Fruit fly (Drosophila melanogaster) whole organism, embryonic: ENCODE data around the gene CG10274.

Experiments
- Atf6 ChIP-seq: fragments of 200-800 bp; sonication (Bioruptor generic); IDR thresholded peaks from 2 replicates; pipeline ENCODE4 v1.3.6; 2022; ENCODE audit warnings: missing biosample characterization, missing genetic modification characterization
- Bgb ChIP-seq: fragments of 200-800 bp; sonication (Bioruptor generic); IDR thresholded peaks from 2 replicates; pipeline ENCODE4 v1.3.6; 2022; ENCODE audit warnings: missing biosample characterization, missing genetic modification characterization; ENCODE audit not compliant: partially characterized antibody
- CG10267 ChIP-seq: fragments of 200-800 bp; sonication (Bioruptor generic); optimal IDR thresholded peaks from 2 replicates; lab custom pipeline; 2018; ENCODE audit warnings: missing biosample characterization, mild to moderate bottlenecking, missing genetic modification characterization, moderate library complexity
- CG12155 ChIP-seq: fragments of 200-800 bp; sonication (Bioruptor generic); optimal IDR thresholded peaks from 3 replicates; lab custom pipeline; 2016; ENCODE audit warnings: missing biosample characterization, missing genetic modification characterization
- CG12391 ChIP-seq: fragments of 200-800 bp; sonication (Bioruptor generic); optimal IDR thresholded peaks from 3 replicates; lab custom pipeline; 2018; ENCODE audit warnings: missing biosample characterization, mild to moderate bottlenecking, missing genetic modification characterization, moderate library complexity
- CG13624 ChIP-seq: fragments of 200-800 bp; sonication (Bioruptor generic); optimal IDR thresholded peaks from 2 replicates; lab custom pipeline; 2016; ENCODE audit warnings: missing biosample characterization, missing genetic modification characterization
- CG16813 ChIP-seq: fragments of 200-800 bp; sonication (Bioruptor generic); IDR thresholded peaks from 3 replicates; pipeline ENCODE4 v1.3.6; 2022; ENCODE audit warnings: missing biosample characterization, missing genetic modification characterization; ENCODE audit not compliant: partially characterized antibody
- CG17829 ChIP-seq: fragments of 200-800 bp; optimal IDR thresholded peaks from 2 replicates; lab custom pipeline; 2019; ENCODE audit warnings: missing biosample characterization, mild to moderate bottlenecking, missing genetic modification characterization, moderate library complexity
- CG1792 ChIP-seq: fragments of 200-800 bp; sonication (Bioruptor generic); optimal IDR thresholded peaks from 2 replicates; lab custom pipeline; 2016; ENCODE audit warnings: missing biosample characterization, missing genetic modification characterization
- CG2202 ChIP-seq: fragments of 200-800 bp; sonication (Bioruptor generic); optimal IDR thresholded peaks from 2 replicates; lab custom pipeline; 2018; ENCODE audit warnings: missing biosample characterization, mild to moderate bottlenecking, missing genetic modification characterization
- CG3838 ChIP-seq: fragments of 200-800 bp; sonication (Bioruptor generic); optimal IDR thresholded peaks from 3 replicates; lab custom pipeline; 2016; ENCODE audit warnings: missing biosample characterization, missing genetic modification characterization
- CG6654 ChIP-seq: fragments of 200-800 bp; sonication (Bioruptor generic); optimal IDR thresholded peaks from 2 replicates; lab custom pipeline; 2017; ENCODE audit warnings: missing biosample characterization, mild to moderate bottlenecking, missing genetic modification characterization
- CG6765 ChIP-seq: fragments of 200-800 bp; sonication (Bioruptor generic); optimal IDR thresholded peaks from 3 replicates; lab custom pipeline; 2017; ENCODE audit warnings: missing biosample characterization, mild to moderate bottlenecking, missing genetic modification characterization
- CG6791 ChIP-seq: fragments of 200-800 bp; sonication (Bioruptor generic); IDR thresholded peaks from 3 replicates; pipeline ENCODE4 v1.3.6; 2022; ENCODE audit warnings: missing biosample characterization, missing genetic modification characterization; ENCODE audit not compliant: partially characterized antibody
- CG7271 ChIP-seq: fragments of 200-800 bp; sonication (Bioruptor generic); optimal IDR thresholded peaks from 2 replicates; lab custom pipeline; 2018; ENCODE audit warnings: missing biosample characterization, mild to moderate bottlenecking, missing genetic modification characterization, moderate library complexity
- CG7357 ChIP-seq: fragments of 200-800 bp; sonication (Bioruptor generic); IDR thresholded peaks from 3 replicates; pipeline ENCODE4 v1.3.6; 2022; ENCODE audit warnings: missing biosample characterization, missing genetic modification characterization
- CG7963 ChIP-seq: fragments of 200-800 bp; sonication (Bioruptor generic); IDR thresholded peaks from 3 replicates; pipeline ENCODE4 v1.3.6; 2022; ENCODE audit warnings: missing biosample characterization, missing genetic modification characterization; ENCODE audit not compliant: partially characterized antibody
- CG9437 ChIP-seq: fragments of 200-800 bp; sonication (Bioruptor generic); optimal IDR thresholded peaks from 2 replicates; lab custom pipeline; 2018; ENCODE audit warnings: missing biosample characterization, mild to moderate bottlenecking, missing genetic modification characterization
- Chrac-16 ChIP-seq: fragments of 200-800 bp; sonication (Bioruptor generic); optimal IDR thresholded peaks from 3 replicates; lab custom pipeline; 2016; ENCODE audit warnings: missing biosample characterization, missing genetic modification characterization
- Dek ChIP-seq: fragments of 200-800 bp; sonication (Bioruptor generic); optimal IDR thresholded peaks from 3 replicates; lab custom pipeline; 2019; ENCODE audit warnings: missing biosample characterization, mild to moderate bottlenecking, missing genetic modification characterization, moderate library complexity
- Dip3 ChIP-seq: fragments of 200-800 bp; sonication (Bioruptor generic); optimal IDR thresholded peaks from 3 replicates; lab custom pipeline; 2016; ENCODE audit warnings: missing biosample characterization, missing genetic modification characterization
- Dll ChIP-seq: fragments of 200-800 bp; sonication (Bioruptor generic); IDR thresholded peaks from 4 replicates; pipeline ENCODE4 v1.3.6; 2022; ENCODE audit warnings: missing biosample characterization, missing genetic modification characterization; ENCODE audit not compliant: partially characterized antibody
- Dp ChIP-seq: fragments of 200-800 bp; sonication (Bioruptor generic); optimal IDR thresholded peaks from 2 replicates; lab custom pipeline; 2018; ENCODE audit warnings: missing biosample characterization, mild to moderate bottlenecking, missing genetic modification characterization, moderate library complexity
- HmgD ChIP-seq: fragments of 200-800 bp; sonication (Bioruptor generic); optimal IDR thresholded peaks from 3 replicates; lab custom pipeline; 2016; ENCODE audit warnings: missing biosample characterization, missing genetic modification characterization
- HmgZ ChIP-seq: fragments of 200-800 bp; sonication (Bioruptor generic); optimal IDR thresholded peaks from 2 replicates; lab custom pipeline; 2018; ENCODE audit warnings: missing biosample characterization, mild to moderate bottlenecking, missing genetic modification characterization
- Hr3 ChIP-seq: fragments of 200-800 bp; sonication (Bioruptor generic); optimal IDR thresholded peaks from 3 replicates; lab custom pipeline; 2016; ENCODE audit warnings: missing biosample characterization, missing genetic modification characterization
- Hsf ChIP-seq: fragments of 200-800 bp; sonication (Bioruptor generic); optimal IDR thresholded peaks from 3 replicates; lab custom pipeline; 2016; ENCODE audit warnings: missing biosample characterization, missing genetic modification characterization
- Neu2 ChIP-seq: fragments of 200-800 bp; sonication (Bioruptor generic); optimal IDR thresholded peaks from 3 replicates; lab custom pipeline; 2016; ENCODE audit warnings: missing biosample characterization, missing genetic modification characterization, borderline replicate concordance
- Optix ChIP-seq: fragments of 200-800 bp; sonication (Bioruptor generic); IDR thresholded peaks from 3 replicates; pipeline ENCODE4 v1.3.6; 2022; ENCODE audit warnings: missing biosample characterization, missing genetic modification characterization
- Side ChIP-seq: fragments of 200-800 bp; sonication (Bioruptor generic); optimal IDR thresholded peaks from 2 replicates; lab custom pipeline; 2016; ENCODE audit warnings: missing biosample characterization, missing genetic modification characterization
- Xbp1 ChIP-seq: fragments of 200-800 bp; sonication (Bioruptor generic); optimal IDR thresholded peaks from 3 replicates; lab custom pipeline; 2016; ENCODE audit warnings: missing biosample characterization, mild to moderate bottlenecking, missing genetic modification characterization
- YL-1 ChIP-seq: fragments of 200-800 bp; sonication (Bioruptor generic); optimal IDR thresholded peaks from 3 replicates; lab custom pipeline; 2017; ENCODE audit warnings: missing biosample characterization, mild to moderate bottlenecking, missing genetic modification characterization
- bbx ChIP-seq: fragments of 200-800 bp; sonication (Bioruptor generic); IDR thresholded peaks from 2 replicates; pipeline ENCODE4 v1.3.6; 2022; ENCODE audit warnings: missing biosample characterization, missing genetic modification characterization; ENCODE audit not compliant: partially characterized antibody
- cato ChIP-seq: fragments of 200-800 bp; sonication (Bioruptor generic); optimal IDR thresholded peaks from 2 replicates; lab custom pipeline; 2016; ENCODE audit warnings: missing biosample characterization, missing genetic modification characterization, borderline replicate concordance
- caup ChIP-seq: fragments of 200-800 bp; sonication (Bioruptor generic); optimal IDR thresholded peaks from 3 replicates; lab custom pipeline; 2017; ENCODE audit warnings: missing biosample characterization, mild to moderate bottlenecking, missing genetic modification characterization, moderate library complexity; ENCODE audit not compliant: severe bottlenecking
- fd3F ChIP-seq: fragments of 200-800 bp; sonication (Bioruptor generic); optimal IDR thresholded peaks from 2 replicates; lab custom pipeline; 2018; ENCODE audit warnings: missing biosample characterization, mild to moderate bottlenecking, missing genetic modification characterization, moderate library complexity
- her ChIP-seq: fragments of 200-800 bp; sonication (Bioruptor generic); optimal IDR thresholded peaks from 2 replicates; lab custom pipeline; 2016; ENCODE audit warnings: missing biosample characterization, missing genetic modification characterization
- knrl ChIP-seq: fragments of 200-800 bp; sonication (Bioruptor generic); IDR thresholded peaks from 3 replicates; pipeline ENCODE4 v1.3.6; 2022; ENCODE audit warnings: missing biosample characterization, missing genetic modification characterization; ENCODE audit not compliant: partially characterized antibody
- lab ChIP-seq: fragments of 200-800 bp; sonication (Bioruptor generic); optimal IDR thresholded peaks from 3 replicates; lab custom pipeline; 2017; ENCODE audit warnings: missing biosample characterization, missing genetic modification characterization, mild to moderate bottlenecking, moderate library complexity, missing genetic modification reagents
- mld ChIP-seq: fragments of 200-800 bp; sonication (Bioruptor generic); IDR thresholded peaks from 3 replicates; pipeline ENCODE4 v1.3.6; 2022; ENCODE audit warnings: missing biosample characterization, missing genetic modification characterization; ENCODE audit not compliant: partially characterized antibody
- pnt ChIP-seq: fragments of 200-800 bp; sonication (Bioruptor generic); optimal IDR thresholded peaks from 3 replicates; lab custom pipeline; 2016; ENCODE audit warnings: missing biosample characterization, missing genetic modification characterization
- pzg ChIP-seq: fragments of 200-800 bp; sonication (Bioruptor generic); optimal IDR thresholded peaks from 3 replicates; lab custom pipeline; 2018; ENCODE audit warnings: missing biosample characterization, mild to moderate bottlenecking, missing genetic modification characterization, moderate library complexity
- row ChIP-seq: fragments of 200-800 bp; sonication (Bioruptor generic); IDR thresholded peaks from 3 replicates; pipeline ENCODE4 v1.3.6; 2022; ENCODE audit warnings: missing biosample characterization, missing genetic modification characterization
- schlank ChIP-seq: fragments of 200-800 bp; sonication (Bioruptor generic); optimal IDR thresholded peaks from 2 replicates; lab custom pipeline; 2018; ENCODE audit warnings: missing biosample characterization, mild to moderate bottlenecking, missing genetic modification characterization
- tna ChIP-seq: fragments of 200-800 bp; sonication (Bioruptor generic); IDR thresholded peaks from 2 replicates; pipeline ENCODE4 v1.3.6; 2022; ENCODE audit warnings: missing biosample characterization, missing genetic modification characterization; ENCODE audit not compliant: partially characterized antibody
- ttk ChIP-seq: fragments of 200-800 bp; sonication (Bioruptor generic); IDR thresholded peaks from 2 replicates; pipeline ENCODE4 v2.1.2; 2022; ENCODE audit warnings: missing biosample characterization, missing genetic modification characterization
- usp ChIP-seq: fragments of >200 bp; optimal IDR thresholded peaks from 2 replicates; lab custom pipeline; 2017; ENCODE audit warnings: missing biosample characterization, missing genetic modification characterization
- zfh1 ChIP-seq: fragments of 200-800 bp; sonication (Bioruptor generic); IDR thresholded peaks from 3 replicates; pipeline ENCODE4 v1.3.6; 2022; ENCODE audit warnings: missing biosample characterization, missing genetic modification characterization

Gene CG10274

DNA sequence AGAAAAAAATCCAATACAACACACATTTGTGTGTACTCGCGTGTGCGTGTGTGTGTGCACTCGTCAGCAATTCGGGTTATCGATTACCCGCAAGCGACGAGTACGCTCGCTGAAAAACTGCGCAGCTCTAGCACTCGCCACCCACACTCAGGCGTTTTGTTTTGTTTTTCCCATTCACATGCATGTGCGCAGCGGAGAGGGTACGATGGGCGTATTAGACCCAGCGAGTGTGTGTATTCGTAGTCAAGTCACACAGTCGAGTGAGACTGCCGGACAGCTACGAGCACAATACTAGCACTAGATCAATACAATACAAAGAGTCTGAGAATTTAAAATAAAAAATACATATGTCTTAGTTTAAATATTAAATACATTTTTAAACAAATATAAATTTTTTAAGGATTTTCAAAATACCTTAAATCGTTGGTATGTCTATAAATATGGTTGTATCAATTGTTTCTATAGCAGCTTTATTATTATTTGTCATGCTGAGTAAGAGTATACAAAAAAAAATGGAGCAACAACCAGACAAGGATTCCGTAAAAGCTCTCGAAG, 3.3 kb upstream of the CG10274 start, which contains the start of the genes D19B and CG43293 (continued):
- TF ChIP-seq CG6765 (GFP tag; lab: Kevin White, UChicago) (peak; percentile 81), Dp (peak; percentile 25), CG13624 (GFP tag; lab: Kevin White, UChicago) (peak; percentile 90), pnt (GFP tag; lab: Kevin White, UChicago) (peak; percentile 83), HmgD (peak; percentile 85), mld (GFP tag; lab: Robert Waterston, UW) (no peak), zfh1 (GFP tag; lab: Robert Waterston, UW) (peak; percentile 93), CG16813 (GFP tag; lab: Robert Waterston, UW) (peak; percentile 50; the same call in 2 of the 3 replicates), Optix (GFP tag; lab: Robert Waterston, UW) (peak; percentile 93)

DNA sequence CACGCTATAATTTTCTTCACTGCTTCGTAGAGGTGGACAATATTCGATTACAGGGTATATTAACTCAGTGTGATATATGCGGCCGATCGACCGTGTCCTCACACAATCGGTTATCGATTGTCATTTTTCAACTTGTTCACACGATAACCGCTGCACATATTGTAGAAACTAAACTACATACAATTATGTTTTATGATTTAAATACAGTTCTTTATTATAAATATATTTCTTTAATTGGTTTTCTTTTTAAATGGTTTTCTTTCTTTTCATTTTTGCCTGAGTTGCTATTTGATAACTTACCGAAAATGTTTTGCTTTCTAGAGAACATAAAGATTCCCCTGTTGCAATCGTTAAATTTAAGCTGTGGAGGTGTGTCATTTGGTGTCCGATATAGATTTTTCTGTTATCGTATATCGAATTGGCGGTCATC, 7.8 kb downstream of the CG10274 start, which contains the start of the genes fmt and CG7376:
Gene fmt (minus strand): TSS at position 55 of the 430 bp plus-strand sequence.
Gene CG7376 (plus strand): TSS at position 423 of the 430 bp plus-strand sequence.
- TF ChIP-seq CG2202 (tag; lab: Kevin White, UChicago) (no peak), Dek (no peak), Chrac-16 (peak; percentile 4), CG17829 (tag; lab: Kevin White, UChicago) (peak; percentile 69), CG9437 (GFP tag; lab: Kevin White, UChicago) (peak; percentile 4), CG7963 (GFP tag; lab: Robert Waterston, UW) (peak; percentile 85), pzg (GFP tag; lab: Kevin White, UChicago) (peak; percentile 43), bbx (GFP tag; lab: Robert Waterston, UW) (peak; percentile 71), Bgb (GFP tag; lab: Robert Waterston, UW) (peak; percentile 71), schlank (tag; lab: Kevin White, UChicago) (no peak), CG7357 (GFP tag; lab: Robert Waterston, UW) (peak; percentile 93), CG7271 (tag; lab: Kevin White, UChicago) (no peak), ttk (GFP tag; lab: Robert Waterston, UW) (no peak), Xbp1 (GFP tag; lab: Kevin White, UChicago) (peak; percentile 51), Atf6 (GFP tag; lab: Robert Waterston, UW) (no peak), usp (no peak), row (GFP tag; lab: Robert Waterston, UW) (peak; percentile 89), Dll (GFP tag; lab: Robert Waterston, UW) (peak; percentile 74; the same call in 3 of the 4 replicates), her (GFP tag; lab: Kevin White, UChicago) (no peak), CG3838 (GFP tag; lab: Kevin White, UChicago) (no peak), caup (GFP tag; lab: Kevin White, UChicago) (no peak), cato (GFP tag; lab: Kevin White, UChicago) (no peak), Side (GFP tag; lab: Kevin White, UChicago) (no peak), Hr3 (peak; percentile 39), CG12391 (tag; lab: Kevin White, UChicago) (peak; percentile 68), CG6791 (peak; percentile 80), fd3F (GFP tag; lab: Kevin White, UChicago) (peak; percentile 37), Neu2 (GFP tag; lab: Kevin White, UChicago) (no peak), CG6654 (GFP tag; lab: Kevin White, UChicago) (no peak), lab (GFP tag; lab: Kevin White, UChicago) (no peak), tna (GFP tag; lab: Robert Waterston, UW) (peak; percentile 84), CG12155 (GFP tag; lab: Kevin White, UChicago) (peak; percentile 49), Hsf (GFP tag; lab: Kevin White, UChicago) (peak; percentile 20), YL-1 (GFP tag; lab: Kevin White, UChicago) (peak; percentile 78), Dip3 (GFP tag; lab: Kevin White, UChicago) (no peak), HmgZ (tag; lab: Kevin White, UChicago) (peak; percentile 23), CG1792 (GFP tag; lab: Kevin White, UChicago) (no peak), CG10267 (tag; lab: Kevin White, UChicago) (peak; percentile 71), knrl (GFP tag; lab: Robert Waterston, UW) (peak; percentile 76)
